Fruit fly (Drosophila melanogaster) whole organism, adult: ENCODE results near the gene CG13926.
A peak's percentile ranks its signal among the peaks of the same experiment; 100 is the strongest.

Experiments
- CG11617 ChIP-seq: fragments of 200-800 bp; sonication (Bioruptor generic); optimal IDR thresholded peaks from 2 replicates; lab custom pipeline; 2017; ENCODE audit warnings: mild to moderate bottlenecking, missing biosample characterization, missing genetic modification reagents, missing genetic modification characterization
- CG12768 ChIP-seq: fragments of 200-800 bp; sonication (Bioruptor generic); optimal IDR thresholded peaks from 2 replicates; lab custom pipeline; 2017; ENCODE audit warnings: missing biosample characterization, missing genetic modification characterization, mild to moderate bottlenecking, moderate library complexity, missing genetic modification reagents
- CG14711 ChIP-seq: fragments of 200-800 bp; sonication (Bioruptor generic); optimal IDR thresholded peaks from 2 replicates; lab custom pipeline; 2018; ENCODE audit warnings: missing biosample characterization, mild to moderate bottlenecking, missing genetic modification characterization, moderate library complexity
- CG1620 ChIP-seq: fragments of 200-800 bp; sonication (Bioruptor generic); optimal IDR thresholded peaks from 2 replicates; lab custom pipeline; 2016; ENCODE audit warnings: missing biosample characterization, missing genetic modification characterization
- CG33017 ChIP-seq: fragments of 200-800 bp; sonication (Bioruptor generic); optimal IDR thresholded peaks from 2 replicates; lab custom pipeline; 2018; ENCODE audit warnings: missing biosample characterization, mild to moderate bottlenecking, missing genetic modification characterization, moderate library complexity
- CG5204 ChIP-seq: fragments of 200-800 bp; sonication (Bioruptor generic); optimal IDR thresholded peaks from 2 replicates; lab custom pipeline; 2016; ENCODE audit warnings: missing biosample characterization, missing genetic modification characterization
- CG7045 ChIP-seq: fragments of 200-800 bp; sonication (Bioruptor generic); optimal IDR thresholded peaks from 2 replicates; lab custom pipeline; 2017; ENCODE audit warnings: missing biosample characterization, mild to moderate bottlenecking, missing genetic modification characterization
- CG7101 ChIP-seq: fragments of 200-800 bp; sonication (Bioruptor generic); optimal IDR thresholded peaks from 2 replicates; lab custom pipeline; 2018; ENCODE audit warnings: missing biosample characterization, mild to moderate bottlenecking, missing genetic modification characterization, moderate library complexity
- Clk ChIP-seq: fragments of 200-800 bp; sonication (Bioruptor generic); optimal IDR thresholded peaks from 2 replicates; lab custom pipeline; 2017; ENCODE audit warnings: missing biosample characterization, missing genetic modification characterization
- Crg-1 ChIP-seq: fragments of 200-800 bp; sonication (Bioruptor generic); optimal IDR thresholded peaks from 2 replicates; lab custom pipeline; 2016; ENCODE audit warnings: missing biosample characterization, missing genetic modification characterization
- Hr96 ChIP-seq: fragments of 200-800 bp; sonication (Bioruptor generic); optimal IDR thresholded peaks from 2 replicates; lab custom pipeline; 2016; ENCODE audit warnings: missing biosample characterization, missing genetic modification characterization
- Mnt ChIP-seq: fragments of 200-800 bp; sonication (Bioruptor generic); optimal IDR thresholded peaks from 2 replicates; lab custom pipeline; 2016; ENCODE audit warnings: missing biosample characterization, mild to moderate bottlenecking, missing genetic modification characterization
- bab1 ChIP-seq: fragments of 200-800 bp; sonication (Bioruptor generic); optimal IDR thresholded peaks from 3 replicates; lab custom pipeline; 2019; ENCODE audit warnings: missing biosample characterization, mild to moderate bottlenecking, missing genetic modification characterization, moderate library complexity
- cic ChIP-seq: fragments of 200-800 bp; sonication (Bioruptor generic); optimal IDR thresholded peaks from 2 replicates; lab custom pipeline; 2017; ENCODE audit warnings: missing biosample characterization, mild to moderate bottlenecking, missing genetic modification characterization, moderate library complexity
- cnc ChIP-seq, 2 experiments: fragments of >200 bp; optimal IDR thresholded peaks; 2 replicates each; lab custom pipeline; 2017
- kay ChIP-seq: fragments of 200-800 bp; sonication (Bioruptor generic); peaks from one replicate; lab custom pipeline; 2016; ENCODE audit warnings: missing biosample characterization, missing genetic modification characterization, borderline replicate concordance
- ovo ChIP-seq: fragments of 200-800 bp; sonication (Bioruptor generic); optimal IDR thresholded peaks from 2 replicates; lab custom pipeline; 2016; ENCODE audit warnings: missing biosample characterization, missing genetic modification characterization
- pad ChIP-seq: fragments of 200-800 bp; sonication (Bioruptor generic); optimal IDR thresholded peaks from 3 replicates; lab custom pipeline; 2017; ENCODE audit warnings: missing biosample characterization, missing genetic modification characterization, mild to moderate bottlenecking, moderate library complexity, missing genetic modification reagents
- tj ChIP-seq: fragments of 200-800 bp; sonication (Bioruptor generic); optimal IDR thresholded peaks from 3 replicates; lab custom pipeline; 2017; ENCODE audit warnings: missing biosample characterization, mild to moderate bottlenecking, missing genetic modification characterization, moderate library complexity
- toe ChIP-seq: fragments of 200-800 bp; sonication (Bioruptor generic); optimal IDR thresholded peaks from 2 replicates; lab custom pipeline; 2016; ENCODE audit warnings: missing biosample characterization, missing genetic modification characterization

Gene CG13926

dm6 chr3L:1602064-1602832 lies 15.7 kb downstream of the CG13926 start, which contains the start of gene CG12104:
Gene CG12104, minus strand, starts transcription at chr3L:1602674.
- no peak for TF ChIP-seq CG33017
- peak; percentile 22 for TF ChIP-seq ovo (GFP tag; lab: Kevin White, UChicago)
- TF ChIP-seq CG1620 (GFP tag; lab: Kevin White, UChicago), result no peak
- peak; percentile 45 for TF ChIP-seq Mnt (GFP tag; lab: Kevin White, UChicago)
- TF ChIP-seq pad (GFP tag; lab: Kevin White, UChicago), result peak; percentile 19
- TF ChIP-seq tj (GFP tag; lab: Kevin White, UChicago), result peak; percentile 80
- TF ChIP-seq CG14711, result no peak
- TF ChIP-seq Hr96 (GFP tag; lab: Kevin White, UChicago), result no peak
- TF ChIP-seq cnc (optimal IDR thresholded peaks at IDR 0.05; lab: Kevin White, UChicago), result no peak
- TF ChIP-seq CG7045, result no peak
- TF ChIP-seq cic (GFP tag; lab: Kevin White, UChicago), result peak; percentile 86
- no peak for TF ChIP-seq kay
- TF ChIP-seq CG11617 (GFP tag; lab: Kevin White, UChicago), result no peak
- TF ChIP-seq CG5204 (GFP tag; lab: Kevin White, UChicago), result no peak
- peak; percentile 20 for TF ChIP-seq CG12768 (GFP tag; lab: Kevin White, UChicago)
- no peak for TF ChIP-seq Crg-1 (GFP tag; lab: Kevin White, UChicago)
- TF ChIP-seq bab1 (GFP tag; lab: Kevin White, UChicago), result peak; percentile 51
- peak; percentile 10 for TF ChIP-seq CG7101
- no peak for TF ChIP-seq Clk (GFP tag; lab: Kevin White, UChicago)
- TF ChIP-seq toe (GFP tag; lab: Kevin White, UChicago), result no peak

dm6 chr3L:1592822-1593452 lies 25.0 kb downstream of the CG13926 start:
- TF ChIP-seq ovo (GFP tag; lab: Kevin White, UChicago), result no peak
- peak; percentile 95 for TF ChIP-seq tj (GFP tag; lab: Kevin White, UChicago)
- no peak for TF ChIP-seq CG14711
- no peak for TF ChIP-seq CG1620 (GFP tag; lab: Kevin White, UChicago)
- no peak for TF ChIP-seq CG7045
- peak; percentile 58 for TF ChIP-seq pad (GFP tag; lab: Kevin White, UChicago)

- TF ChIP-seq cnc (optimal IDR thresholded peaks at IDR 0.05; lab: Kevin White, UChicago) (no peak), pad (GFP tag; lab: Kevin White, UChicago) (peak; percentile 74), kay (no peak), CG14711 (peak; percentile 82), toe (GFP tag; lab: Kevin White, UChicago) (peak; percentile 84), Hr96 (GFP tag; lab: Kevin White, UChicago) (peak; percentile 78), Crg-1 (GFP tag; lab: Kevin White, UChicago) (peak; percentile 97), CG33017 (peak; percentile 85), tj (GFP tag; lab: Kevin White, UChicago) (peak; percentile 80), bab1 (GFP tag; lab: Kevin White, UChicago) (peak; percentile 3), cic (GFP tag; lab: Kevin White, UChicago) (peak; percentile 96), Mnt (GFP tag; lab: Kevin White, UChicago) (peak; percentile 71), Clk (GFP tag; lab: Kevin White, UChicago) (peak; percentile 86), CG12768 (GFP tag; lab: Kevin White, UChicago) (peak; percentile 95), CG5204 (GFP tag; lab: Kevin White, UChicago) (peak; percentile 79), CG7045 (peak; percentile 96), CG1620 (GFP tag; lab: Kevin White, UChicago) (peak; percentile 92), CG7101 (peak; percentile 92), ovo (GFP tag; lab: Kevin White, UChicago) (peak; percentile 97), CG11617 (GFP tag; lab: Kevin White, UChicago) (peak; percentile 83)
Observed at dm6 chr3L:1591692-1592371, 26.1 kb downstream of the CG13926 start.

dm6 chr3L:1590194-1590593 lies 27.8 kb downstream of the CG13926 start:
- no peak for TF ChIP-seq Clk (GFP tag; lab: Kevin White, UChicago)
- no peak for TF ChIP-seq ovo (GFP tag; lab: Kevin White, UChicago)
- TF ChIP-seq bab1 (GFP tag; lab: Kevin White, UChicago), result no peak
- peak; percentile 49 for TF ChIP-seq kay
- no peak for TF ChIP-seq toe (GFP tag; lab: Kevin White, UChicago)

- TF ChIP-seq tj (GFP tag; lab: Kevin White, UChicago) (peak; percentile 28), CG7045 (peak; percentile 82), Mnt (GFP tag; lab: Kevin White, UChicago) (peak; percentile 46), toe (GFP tag; lab: Kevin White, UChicago) (peak; percentile 77), pad (GFP tag; lab: Kevin White, UChicago) (peak; percentile 48), CG7101 (peak; percentile 78), Crg-1 (GFP tag; lab: Kevin White, UChicago) (peak; percentile 52), Clk (GFP tag; lab: Kevin White, UChicago) (peak; percentile 68), kay (peak; percentile 51), ovo (GFP tag; lab: Kevin White, UChicago) (no peak), CG5204 (GFP tag; lab: Kevin White, UChicago) (peak; percentile 81), Hr96 (GFP tag; lab: Kevin White, UChicago) (peak; percentile 63), cic (GFP tag; lab: Kevin White, UChicago) (no peak), CG1620 (GFP tag; lab: Kevin White, UChicago) (peak; percentile 62), cnc (optimal IDR thresholded peaks at IDR 0.05; lab: Kevin White, UChicago) (no peak), bab1 (GFP tag; lab: Kevin White, UChicago) (peak; percentile 75), CG12768 (GFP tag; lab: Kevin White, UChicago) (peak; percentile 79), CG14711 (peak; percentile 70), CG11617 (GFP tag; lab: Kevin White, UChicago) (peak; percentile 37), CG33017 (peak; percentile 81)
Observed at dm6 chr3L:1587140-1587849, 30.7 kb downstream of the CG13926 start.
